Fruit fly (Drosophila melanogaster) whole organism, adult: ENCODE data around the gene Ciz1.

ENCODE experiments used
- CG14711 ChIP-seq: fragments of 200-800 bp; sonication (Bioruptor generic); optimal IDR thresholded peaks from 2 replicates; lab custom pipeline; 2018; ENCODE audit warnings: missing biosample characterization, mild to moderate bottlenecking, missing genetic modification characterization, moderate library complexity
- CG1620 ChIP-seq: fragments of 200-800 bp; sonication (Bioruptor generic); optimal IDR thresholded peaks from 2 replicates; lab custom pipeline; 2016; ENCODE audit warnings: missing biosample characterization, missing genetic modification characterization
- CG5204 ChIP-seq: fragments of 200-800 bp; sonication (Bioruptor generic); optimal IDR thresholded peaks from 2 replicates; lab custom pipeline; 2016; ENCODE audit warnings: missing biosample characterization, missing genetic modification characterization
- Clk ChIP-seq: fragments of 200-800 bp; sonication (Bioruptor generic); optimal IDR thresholded peaks from 2 replicates; lab custom pipeline; 2017; ENCODE audit warnings: missing biosample characterization, missing genetic modification characterization
- Mnt ChIP-seq: fragments of 200-800 bp; sonication (Bioruptor generic); optimal IDR thresholded peaks from 2 replicates; lab custom pipeline; 2016; ENCODE audit warnings: missing biosample characterization, mild to moderate bottlenecking, missing genetic modification characterization
- bab1 ChIP-seq: fragments of 200-800 bp; sonication (Bioruptor generic); optimal IDR thresholded peaks from 3 replicates; lab custom pipeline; 2019; ENCODE audit warnings: missing biosample characterization, mild to moderate bottlenecking, missing genetic modification characterization, moderate library complexity
- cic ChIP-seq: fragments of 200-800 bp; sonication (Bioruptor generic); optimal IDR thresholded peaks from 2 replicates; lab custom pipeline; 2017; ENCODE audit warnings: missing biosample characterization, mild to moderate bottlenecking, missing genetic modification characterization, moderate library complexity
- cnc ChIP-seq, 2 experiments: fragments of >200 bp; optimal IDR thresholded peaks; 2 replicates each; lab custom pipeline; 2017
- kay ChIP-seq: fragments of 200-800 bp; sonication (Bioruptor generic); peaks from one replicate; lab custom pipeline; 2016; ENCODE audit warnings: missing biosample characterization, missing genetic modification characterization, borderline replicate concordance
- pad ChIP-seq: fragments of 200-800 bp; sonication (Bioruptor generic); optimal IDR thresholded peaks from 3 replicates; lab custom pipeline; 2017; ENCODE audit warnings: missing biosample characterization, missing genetic modification characterization, mild to moderate bottlenecking, moderate library complexity, missing genetic modification reagents
- toe ChIP-seq: fragments of 200-800 bp; sonication (Bioruptor generic); optimal IDR thresholded peaks from 2 replicates; lab custom pipeline; 2016; ENCODE audit warnings: missing biosample characterization, missing genetic modification characterization

dm6 chr3L:9893983-9894382 lies 29.5 kb downstream of the Ciz1 start:
- no peak for TF ChIP-seq cic (GFP tag; lab: Kevin White, UChicago)
- TF ChIP-seq toe (GFP tag; lab: Kevin White, UChicago) = no peak
- no peak for TF ChIP-seq kay (GFP tag; lab: Kevin White, UChicago)
- no peak for TF ChIP-seq Mnt (GFP tag; lab: Kevin White, UChicago)
- TF ChIP-seq CG1620 (GFP tag; lab: Kevin White, UChicago) = no peak
- TF ChIP-seq CG14711 = no peak
- no peak for TF ChIP-seq cnc (optimal IDR thresholded peaks at IDR 0.05; lab: Kevin White, UChicago)
- TF ChIP-seq Clk = no peak
- TF ChIP-seq CG5204 (GFP tag; lab: Kevin White, UChicago) = no peak
- TF ChIP-seq pad (GFP tag; lab: Kevin White, UChicago) = no peak
- TF ChIP-seq bab1 (GFP tag; lab: Kevin White, UChicago) = no peak
